Fruit fly (Drosophila melanogaster) whole organism, adult: ENCODE data around the gene PIG-T.

ENCODE experiments used
- CG12768 ChIP-seq: fragments of 200-800 bp; sonication (Bioruptor generic); optimal IDR thresholded peaks from 2 replicates; lab custom pipeline; 2017; ENCODE audit warnings: missing biosample characterization, missing genetic modification characterization, mild to moderate bottlenecking, moderate library complexity, missing genetic modification reagents
- CG14711 ChIP-seq: fragments of 200-800 bp; sonication (Bioruptor generic); optimal IDR thresholded peaks from 2 replicates; lab custom pipeline; 2018; ENCODE audit warnings: missing biosample characterization, mild to moderate bottlenecking, missing genetic modification characterization, moderate library complexity
- CG5204 ChIP-seq: fragments of 200-800 bp; sonication (Bioruptor generic); optimal IDR thresholded peaks from 2 replicates; lab custom pipeline; 2016; ENCODE audit warnings: missing biosample characterization, missing genetic modification characterization
- CG7045 ChIP-seq: fragments of 200-800 bp; sonication (Bioruptor generic); optimal IDR thresholded peaks from 2 replicates; lab custom pipeline; 2017; ENCODE audit warnings: missing biosample characterization, mild to moderate bottlenecking, missing genetic modification characterization
- CG7101 ChIP-seq: fragments of 200-800 bp; sonication (Bioruptor generic); optimal IDR thresholded peaks from 2 replicates; lab custom pipeline; 2018; ENCODE audit warnings: missing biosample characterization, mild to moderate bottlenecking, missing genetic modification characterization, moderate library complexity
- Hr96 ChIP-seq: fragments of 200-800 bp; sonication (Bioruptor generic); optimal IDR thresholded peaks from 2 replicates; lab custom pipeline; 2016; ENCODE audit warnings: missing biosample characterization, missing genetic modification characterization
- Mnt ChIP-seq: fragments of 200-800 bp; sonication (Bioruptor generic); optimal IDR thresholded peaks from 2 replicates; lab custom pipeline; 2016; ENCODE audit warnings: missing biosample characterization, mild to moderate bottlenecking, missing genetic modification characterization
- cic ChIP-seq: fragments of 200-800 bp; sonication (Bioruptor generic); optimal IDR thresholded peaks from 2 replicates; lab custom pipeline; 2017; ENCODE audit warnings: missing biosample characterization, mild to moderate bottlenecking, missing genetic modification characterization, moderate library complexity
- cnc ChIP-seq, 2 experiments: fragments of >200 bp; optimal IDR thresholded peaks; 2 replicates each; lab custom pipeline; 2017
- kay ChIP-seq: fragments of 200-800 bp; sonication (Bioruptor generic); peaks from one replicate; lab custom pipeline; 2016; ENCODE audit warnings: missing biosample characterization, missing genetic modification characterization, borderline replicate concordance
- ovo ChIP-seq: fragments of 200-800 bp; sonication (Bioruptor generic); optimal IDR thresholded peaks from 2 replicates; lab custom pipeline; 2016; ENCODE audit warnings: missing biosample characterization, missing genetic modification characterization
- tj ChIP-seq: fragments of 200-800 bp; sonication (Bioruptor generic); optimal IDR thresholded peaks from 3 replicates; lab custom pipeline; 2017; ENCODE audit warnings: missing biosample characterization, mild to moderate bottlenecking, missing genetic modification characterization, moderate library complexity

- TF ChIP-seq kay (GFP tag; lab: Kevin White, UChicago) (peak; percentile 81), CG14711 (tag; lab: Kevin White, UChicago) (no peak), CG7045 (GFP tag; lab: Kevin White, UChicago) (no peak), cnc (optimal IDR thresholded peaks at IDR 0.05; lab: Kevin White, UChicago) (no peak), Mnt (GFP tag; lab: Kevin White, UChicago) (no peak), CG5204 (GFP tag; lab: Kevin White, UChicago) (no peak), cic (no peak), tj (GFP tag; lab: Kevin White, UChicago) (no peak), ovo (no peak), CG7101 (tag; lab: Kevin White, UChicago) (no peak), Hr96 (no peak), CG12768 (no peak)
Observed at dm6 chrX:8422643-8423042, 15.6 kb upstream of the PIG-T start.
